Worm (Caenorhabditis elegans): Measurements from ENCODE around the gene jmjd-5.
"Not testable (repeated sequence)": the region's sequence is repeated elsewhere in the genome, so short reads cannot be mapped to it uniquely, and the experiment has no call there.

DNA sequence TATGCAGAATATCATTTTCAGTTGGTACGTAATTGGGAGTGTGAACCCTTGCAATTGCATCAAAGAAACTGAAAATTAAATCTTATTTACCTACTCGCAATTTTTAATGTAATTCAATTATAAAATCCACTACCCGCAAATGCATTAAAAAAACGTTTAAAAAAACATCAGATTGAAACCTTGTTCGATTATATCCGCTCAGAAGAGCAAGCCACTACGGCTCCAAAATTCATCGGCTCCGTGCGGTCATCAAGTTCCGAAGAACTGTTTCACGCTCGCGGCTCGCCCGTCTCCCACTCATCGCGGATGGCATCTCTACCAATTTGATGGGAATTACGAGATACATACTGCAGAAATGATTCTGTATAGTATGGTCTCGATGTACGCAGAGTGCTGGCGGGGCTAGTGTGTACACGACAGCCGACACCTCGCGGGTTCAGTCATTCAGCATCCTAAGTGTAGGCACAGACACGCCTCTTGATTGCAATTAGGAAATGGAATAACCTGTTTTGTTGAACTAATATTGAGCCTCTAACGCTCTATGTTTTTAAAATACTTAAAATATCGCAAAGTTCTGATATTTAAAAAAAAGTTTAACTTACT, 48.1 kb downstream of the jmjd-5 start:
- not testable (repeated sequence) for TF ChIP-seq lin-39, C16A3.4, ztf-11, nhr-28, lin-15B, mdl-1, hlh-4 (tag; optimal IDR thresholded peaks at IDR 0.05)
- TF ChIP-seq lsy-2 (tag; optimal IDR thresholded peaks at IDR 0.05): peak in 1 of 2 experiments; percentile 6

All from whole organism, L1 larva.